Worm (Caenorhabditis elegans) whole organism, early embryonic: ENCODE results near the gene C14B9.2.

Source experiments
- F13C5.2 ChIP-seq: sonication (generic microtip); optimal IDR thresholded peaks from 2 replicates; lab custom pipeline; 2017; ENCODE audit warnings: mild to moderate bottlenecking, missing genetic modification characterization, inconsistent platforms, missing compliant biosample characterization
- ama-1 ChIP-seq: fragments of 150-350 bp; optimal IDR thresholded peaks from 2 replicates; lab custom pipeline; 2014
- ceh-13 ChIP-seq: fragments of 200-800 bp; sonication (Bioruptor generic); optimal IDR thresholded peaks from 2 replicates; lab custom pipeline; 2018; ENCODE audit warnings: mild to moderate bottlenecking, missing genetic modification characterization, missing compliant biosample characterization
- ceh-36 ChIP-seq: sonication (generic microtip); optimal IDR thresholded peaks from 2 replicates; lab custom pipeline; 2016; ENCODE audit warnings: missing genetic modification characterization, inconsistent platforms, missing compliant biosample characterization
- ets-7 ChIP-seq: sonication (generic microtip); optimal IDR thresholded peaks from 2 replicates; lab custom pipeline; 2016; ENCODE audit warnings: missing genotype, missing genetic modification characterization, missing compliant biosample characterization
- flt-1 ChIP-seq: fragments of 200-800 bp; sonication (Bioruptor generic); IDR thresholded peaks from 2 replicates; pipeline ENCODE4 v1.3.6; 2022; ENCODE audit warnings: missing genetic modification characterization, missing compliant biosample characterization
- hmbx-1 ChIP-seq: sonication (generic microtip); optimal IDR thresholded peaks from 2 replicates; lab custom pipeline; 2016; ENCODE audit warnings: mild to moderate bottlenecking, missing genetic modification characterization, missing compliant biosample characterization
- hmg-4 ChIP-seq: fragments of 200-800 bp; sonication (Bioruptor generic); optimal IDR thresholded peaks from 2 replicates; lab custom pipeline; 2018; ENCODE audit warnings: mild to moderate bottlenecking, missing genetic modification characterization, missing compliant biosample characterization
- hnd-1 ChIP-seq: sonication (generic microtip); optimal IDR thresholded peaks from 2 replicates; lab custom pipeline; 2016; ENCODE audit warnings: missing genetic modification characterization, missing compliant biosample characterization
- pes-1 ChIP-seq: fragments of 200-800 bp; sonication (Bioruptor generic); IDR thresholded peaks from 2 replicates; pipeline ENCODE4 v1.3.6; 2022; ENCODE audit warnings: missing genetic modification reagents, missing genetic modification characterization, missing compliant biosample characterization
- scrt-1 ChIP-seq: fragments of 200-800 bp; sonication (Bioruptor generic); IDR thresholded peaks from 2 replicates; pipeline ENCODE4 v1.3.6; 2022; ENCODE audit warnings: missing genetic modification characterization, missing compliant biosample characterization
- sea-1 ChIP-seq: fragments of 200-800 bp; sonication (Bioruptor generic); conservative IDR thresholded peaks from 2 replicates; pipeline ENCODE4 v1.3.6; 2022; ENCODE audit warnings: missing genetic modification characterization, missing compliant biosample characterization
- tbx-37 ChIP-seq: fragments of 200-800 bp; sonication (Bioruptor generic); conservative IDR thresholded peaks from 2 replicates; pipeline ENCODE4 v1.3.6; 2022; ENCODE audit warnings: missing genetic modification reagents, missing genetic modification characterization, missing compliant biosample characterization
- tra-4 ChIP-seq: sonication (generic microtip); optimal IDR thresholded peaks from 2 replicates; lab custom pipeline; 2017; ENCODE audit warnings: missing genetic modification characterization, missing compliant biosample characterization

DNA sequence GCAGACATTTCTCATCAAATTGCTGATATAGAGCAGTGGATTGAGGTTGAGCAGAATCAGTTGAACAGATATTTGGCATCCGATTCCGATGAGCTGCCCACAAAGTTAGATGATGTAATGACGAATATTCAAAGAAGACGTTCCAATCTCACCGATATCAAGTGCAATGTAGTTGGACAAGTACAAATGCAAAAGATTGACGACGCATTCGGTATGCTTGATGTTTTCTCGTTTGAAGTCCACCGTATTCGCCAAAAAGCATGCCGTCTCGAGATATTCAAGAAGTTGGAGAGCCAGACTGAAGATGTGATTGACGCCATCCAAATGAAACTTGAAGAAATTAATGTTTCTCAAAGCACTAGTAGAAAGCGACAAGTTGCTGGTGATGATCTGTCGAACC is 51.7 kb downstream of the C14B9.2 start:
- TF ChIP-seq pes-1 (no peak), ama-1 (no peak), ets-7 (tag; lab: Kevin White, UChicago) (no peak), hmg-4 (GFP tag; lab: Kevin White, UChicago) (no peak), F13C5.2 (tag; lab: Kevin White, UChicago) (no peak), hmbx-1 (no peak), ceh-36 (tag; lab: Kevin White, UChicago) (no peak), hnd-1 (no peak), ceh-13 (GFP tag; lab: Kevin White, UChicago) (no peak), sea-1 (no peak), tra-4 (tag; lab: Kevin White, UChicago) (no peak), flt-1 (GFP tag; lab: Robert Waterston, UW) (no peak), tbx-37 (no peak), scrt-1 (GFP tag; lab: Robert Waterston, UW) (no peak)
